Fruit fly (Drosophila melanogaster) whole organism, embryonic: ENCODE results near the gene Tbca.

Experiments
- BEAF-32 ChIP-seq: fragments of 200-800 bp; sonication (Bioruptor generic); optimal IDR thresholded peaks from 3 replicates; lab custom pipeline; 2017; ENCODE audit warnings: missing biosample characterization, missing genetic modification characterization, mild to moderate bottlenecking, moderate library complexity, missing genetic modification reagents
- Bdp1 ChIP-seq: fragments of 200-800 bp; sonication (Bioruptor generic); optimal IDR thresholded peaks from 3 replicates; lab custom pipeline; 2016; ENCODE audit warnings: missing biosample characterization, missing genetic modification characterization
- BtbVII ChIP-seq: fragments of 200-800 bp; sonication (Bioruptor generic); optimal IDR thresholded peaks from 3 replicates; lab custom pipeline; 2017; ENCODE audit warnings: missing biosample characterization, mild to moderate bottlenecking, missing genetic modification characterization
- CG10209 ChIP-seq: fragments of 200-800 bp; sonication (Bioruptor generic); optimal IDR thresholded peaks from 3 replicates; lab custom pipeline; 2017; ENCODE audit warnings: missing biosample characterization, mild to moderate bottlenecking, missing genetic modification characterization, missing genetic modification reagents
- CG12769 ChIP-seq: fragments of 200-800 bp; sonication (Bioruptor generic); optimal IDR thresholded peaks from 2 replicates; lab custom pipeline; 2019; ENCODE audit warnings: missing biosample characterization, mild to moderate bottlenecking, missing genetic modification characterization, moderate library complexity
- CG15269 ChIP-seq: fragments of 200-800 bp; sonication (Bioruptor generic); optimal IDR thresholded peaks from 2 replicates; lab custom pipeline; 2018; ENCODE audit warnings: missing biosample characterization, mild to moderate bottlenecking, missing genetic modification characterization, moderate library complexity
- CG17802 ChIP-seq: fragments of 200-800 bp; sonication (Bioruptor generic); optimal IDR thresholded peaks from 2 replicates; lab custom pipeline; 2018; ENCODE audit warnings: missing biosample characterization, mild to moderate bottlenecking, missing genetic modification characterization, moderate library complexity
- CG18619 ChIP-seq: fragments of 200-800 bp; sonication (Bioruptor generic); optimal IDR thresholded peaks from 3 replicates; lab custom pipeline; 2017; ENCODE audit warnings: missing biosample characterization, mild to moderate bottlenecking, missing genetic modification characterization
- CG4617 ChIP-seq: fragments of 200-800 bp; sonication (Bioruptor generic); optimal IDR thresholded peaks from 3 replicates; lab custom pipeline; 2016; ENCODE audit warnings: missing biosample characterization, missing genetic modification characterization, borderline replicate concordance
- CG4820 ChIP-seq: fragments of 200-800 bp; sonication (Bioruptor generic); optimal IDR thresholded peaks from 3 replicates; lab custom pipeline; 2016; ENCODE audit warnings: missing biosample characterization, missing genetic modification characterization
- CG4854 ChIP-seq: fragments of 200-800 bp; sonication (Bioruptor generic); optimal IDR thresholded peaks from 2 replicates; lab custom pipeline; 2016; ENCODE audit warnings: missing biosample characterization, missing genetic modification characterization, inconsistent platforms
- CG6254 ChIP-seq: fragments of 200-800 bp; sonication (Bioruptor generic); optimal IDR thresholded peaks from 3 replicates; lab custom pipeline; 2017; ENCODE audit warnings: mild to moderate bottlenecking, missing biosample characterization, missing genetic modification reagents, missing genetic modification characterization
- CG7987 ChIP-seq: fragments of 200-800 bp; sonication (Bioruptor generic); optimal IDR thresholded peaks from 2 replicates; lab custom pipeline; 2018; ENCODE audit warnings: missing biosample characterization, mild to moderate bottlenecking, missing genetic modification characterization, moderate library complexity
- CG8924 ChIP-seq: fragments of 200-800 bp; optimal IDR thresholded peaks from 3 replicates; lab custom pipeline; 2019; ENCODE audit warnings: missing biosample characterization, mild to moderate bottlenecking, missing genetic modification characterization, moderate library complexity
- CTCF ChIP-seq: fragments of 200-800 bp; sonication (Bioruptor generic); optimal IDR thresholded peaks from 2 replicates; lab custom pipeline; 2017; ENCODE audit warnings: missing biosample characterization, mild to moderate bottlenecking, missing genetic modification characterization, moderate library complexity
- CkIIα-i1 ChIP-seq: fragments of 200-800 bp; sonication (Bioruptor generic); IDR thresholded peaks from 2 replicates; pipeline ENCODE4 v1.3.6; 2022; ENCODE audit warnings: missing biosample characterization, missing genetic modification characterization
- Deaf1 ChIP-seq: fragments of 200-800 bp; optimal IDR thresholded peaks from 3 replicates; lab custom pipeline; 2019; ENCODE audit warnings: missing biosample characterization, mild to moderate bottlenecking, missing genetic modification characterization, moderate library complexity
- Ets65A ChIP-seq: fragments of 200-800 bp; sonication (Bioruptor generic); peaks from one replicate; lab custom pipeline; 2016; ENCODE audit warnings: missing biosample characterization, missing genetic modification characterization
- Fer2 ChIP-seq: fragments of 200-800 bp; sonication (Bioruptor generic); optimal IDR thresholded peaks from 2 replicates; lab custom pipeline; 2018; ENCODE audit warnings: missing biosample characterization, mild to moderate bottlenecking, missing genetic modification characterization, moderate library complexity
- HLHmδ ChIP-seq: fragments of 200-800 bp; sonication (Bioruptor generic); optimal IDR thresholded peaks from 2 replicates; lab custom pipeline; 2018; ENCODE audit warnings: missing biosample characterization, mild to moderate bottlenecking, missing genetic modification characterization, moderate library complexity
- MESR4 ChIP-seq: fragments of 200-800 bp; sonication (Bioruptor generic); optimal IDR thresholded peaks from 2 replicates; lab custom pipeline; 2018; ENCODE audit warnings: missing biosample characterization, mild to moderate bottlenecking, missing genetic modification characterization, moderate library complexity
- Neu2 ChIP-seq: fragments of 200-800 bp; sonication (Bioruptor generic); optimal IDR thresholded peaks from 3 replicates; lab custom pipeline; 2016; ENCODE audit warnings: missing biosample characterization, missing genetic modification characterization, borderline replicate concordance
- PHDP ChIP-seq: fragments of 200-800 bp; sonication (Bioruptor generic); optimal IDR thresholded peaks from 3 replicates; lab custom pipeline; 2018; ENCODE audit warnings: missing biosample characterization, mild to moderate bottlenecking, missing genetic modification characterization, moderate library complexity
- Rx ChIP-seq: fragments of 200-800 bp; sonication (Bioruptor generic); IDR thresholded peaks from 2 replicates; pipeline ENCODE4 v1.3.6; 2022; ENCODE audit warnings: missing biosample characterization, missing genetic modification characterization
- Sry-β ChIP-seq: fragments of 200-800 bp; sonication (Bioruptor generic); optimal IDR thresholded peaks from 2 replicates; lab custom pipeline; 2018; ENCODE audit warnings: missing biosample characterization, mild to moderate bottlenecking, missing genetic modification characterization, moderate library complexity
- TFAM ChIP-seq: fragments of 200-800 bp; sonication (Bioruptor generic); optimal IDR thresholded peaks from 2 replicates; lab custom pipeline; 2017; ENCODE audit warnings: missing biosample characterization, missing genetic modification characterization, inconsistent platforms
- Trl ChIP-seq, 3 experiments: fragments of >200 bp in 2 of 3; fragments of 200-800 bp in 1 of 3; sonication (Bioruptor generic) in 1 of 3; optimal IDR thresholded peaks; 2 replicates in 1 of 3; 3 replicates in 2 of 3; lab custom pipeline; 2016 to 2017; ENCODE audit warnings: missing biosample characterization in 1 of 3, missing genetic modification characterization in 1 of 3
- br ChIP-seq: fragments of >200 bp; optimal IDR thresholded peaks from 2 replicates; lab custom pipeline; 2017
- btn ChIP-seq: fragments of 200-800 bp; sonication (Bioruptor generic); optimal IDR thresholded peaks from 2 replicates; lab custom pipeline; 2016; ENCODE audit warnings: missing biosample characterization, missing genetic modification characterization
- ci ChIP-seq: fragments of 200-800 bp; sonication (Bioruptor generic); IDR thresholded peaks from 3 replicates; pipeline ENCODE4 v1.3.6; 2022; ENCODE audit warnings: missing biosample characterization, missing genetic modification characterization
- dimm ChIP-seq: fragments of 200-800 bp; sonication (Bioruptor generic); IDR thresholded peaks from 2 replicates; pipeline ENCODE4 v1.3.6; 2022; ENCODE audit warnings: missing biosample characterization, missing genetic modification characterization
- dmrt99B ChIP-seq: fragments of 200-800 bp; sonication (Bioruptor generic); optimal IDR thresholded peaks from 2 replicates; lab custom pipeline; 2018; ENCODE audit warnings: missing biosample characterization, mild to moderate bottlenecking, missing genetic modification characterization, moderate library complexity
- ewg ChIP-seq: fragments of 200-800 bp; sonication (Bioruptor generic); optimal IDR thresholded peaks from 3 replicates; lab custom pipeline; 2017; ENCODE audit warnings: mild to moderate bottlenecking, missing biosample characterization, missing genetic modification reagents, missing genetic modification characterization
- fd64A ChIP-seq: fragments of 200-800 bp; sonication (Bioruptor generic); optimal IDR thresholded peaks from 3 replicates; lab custom pipeline; 2018; ENCODE audit warnings: missing biosample characterization, mild to moderate bottlenecking, missing genetic modification characterization
- gt ChIP-seq: fragments of 200-800 bp; sonication (Bioruptor generic); IDR thresholded peaks from 2 replicates; pipeline ENCODE4 v1.3.6; 2022; ENCODE audit warnings: missing biosample characterization, missing genetic modification characterization
- hkb ChIP-seq, 2 experiments: fragments of 200-800 bp in 1 of 2; fragments of >200 bp in 1 of 2; sonication (Bioruptor generic) in 1 of 2; IDR thresholded peaks in 1 of 2; optimal IDR thresholded peaks in 1 of 2; 2 replicates each; pipeline versions ENCODE4 v1.3.6 to Lab custom; 2017 to 2022; ENCODE audit warnings: missing biosample characterization in 1 of 2, missing genetic modification characterization in 1 of 2
- insv ChIP-seq, 2 experiments: fragments of 200-800 bp; sonication (Bioruptor generic); optimal IDR thresholded peaks; 3 replicates each; lab custom pipeline; 2016 to 2018; ENCODE audit warnings: missing biosample characterization in 2 of 2, missing genetic modification characterization in 2 of 2
- lilli ChIP-seq: fragments of 200-800 bp; sonication (Bioruptor generic); optimal IDR thresholded peaks from 3 replicates; lab custom pipeline; 2016; ENCODE audit warnings: missing biosample characterization, missing genetic modification characterization
- pan ChIP-seq, 4 experiments: fragments of >200 bp in 3 of 4; fragments of 200-800 bp in 1 of 4; sonication (Bioruptor generic) in 1 of 4; optimal IDR thresholded peaks in 3 of 4; IDR thresholded peaks in 1 of 4; 2 replicates each; pipeline versions ENCODE4 v1.3.6 to Lab custom; 2017 to 2022; ENCODE audit warnings: missing biosample characterization in 2 of 4, missing genetic modification characterization in 2 of 4, mixed read lengths in 1 of 4
- pros ChIP-seq: fragments of 200-800 bp; sonication (Bioruptor generic); optimal IDR thresholded peaks from 3 replicates; lab custom pipeline; 2019; ENCODE audit warnings: missing biosample characterization, mild to moderate bottlenecking, missing genetic modification characterization, moderate library complexity
- psq ChIP-seq: fragments of 200-800 bp; sonication (Bioruptor generic); optimal IDR thresholded peaks from 2 replicates; lab custom pipeline; 2017; ENCODE audit warnings: missing biosample characterization, missing genetic modification characterization
- scrt ChIP-seq: fragments of 200-800 bp; sonication (Bioruptor generic); optimal IDR thresholded peaks from 2 replicates; lab custom pipeline; 2018; ENCODE audit warnings: missing biosample characterization, mild to moderate bottlenecking, missing genetic modification characterization, moderate library complexity
- sens-2 ChIP-seq: fragments of 200-800 bp; sonication (Bioruptor generic); IDR thresholded peaks from 2 replicates; pipeline ENCODE4 v1.3.6; 2022; ENCODE audit warnings: missing biosample characterization, missing genetic modification characterization
- sisA ChIP-seq: fragments of 200-800 bp; sonication (Bioruptor generic); IDR thresholded peaks from 2 replicates; pipeline ENCODE4 v1.3.6; 2022; ENCODE audit warnings: missing biosample characterization, missing genetic modification characterization
- tup ChIP-seq: fragments of 200-800 bp; sonication (Bioruptor generic); optimal IDR thresholded peaks from 2 replicates; lab custom pipeline; 2016; ENCODE audit warnings: missing biosample characterization, mild to moderate bottlenecking, missing genetic modification characterization, moderate library complexity
- vnd ChIP-seq: fragments of 200-800 bp; sonication (Bioruptor generic); IDR thresholded peaks from 3 replicates; pipeline ENCODE4 v1.3.6; 2022; ENCODE audit warnings: missing biosample characterization, missing genetic modification characterization; ENCODE audit not compliant: partially characterized antibody
- vvl ChIP-seq: fragments of 200-800 bp; sonication (Bioruptor generic); IDR thresholded peaks from 2 replicates; pipeline ENCODE4 v1.3.6; 2022; ENCODE audit warnings: missing biosample characterization, missing genetic modification characterization
- wdn ChIP-seq: fragments of 200-800 bp; sonication (Bioruptor generic); IDR thresholded peaks from 2 replicates; pipeline ENCODE4 v1.3.6; 2022; ENCODE audit warnings: missing biosample characterization, missing genetic modification characterization
- yki ChIP-seq: fragments of >200 bp; optimal IDR thresholded peaks from 3 replicates; lab custom pipeline; 2018

Tbca gene

dm6 chr3R:31713306-31714123 is 29.8 kb upstream of the Tbca start, which contains the start of gene ttk (continued):
- TF ChIP-seq fd64A (GFP tag; lab: Kevin White, UChicago) (peak; percentile 13), hkb (optimal IDR thresholded peaks at IDR 0.05; lab: Kevin White, UChicago) (no peak), hkb (GFP tag; IDR thresholded peaks at IDR 0.05; lab: Robert Waterston, UW) (no peak), BEAF-32 (GFP tag; lab: Kevin White, UChicago) (no peak), CG6254 (GFP tag; lab: Kevin White, UChicago) (peak; percentile 22), BtbVII (GFP tag; lab: Kevin White, UChicago) (no peak), Deaf1 (tag; lab: Kevin White, UChicago) (peak; percentile 87), PHDP (tag; lab: Kevin White, UChicago) (no peak), CG8924 (peak; percentile 6), CkIIα-i1 (GFP tag; lab: Robert Waterston, UW) (no peak), Rx (GFP tag; lab: Robert Waterston, UW) (no peak), CG17802 (no peak), tup (GFP tag; lab: Kevin White, UChicago) (no peak), psq (no peak), CG12769 (tag; lab: Kevin White, UChicago) (peak; percentile 95), sisA (GFP tag; lab: Robert Waterston, UW) (no peak), scrt (no peak), wdn (no peak), lilli (GFP tag; lab: Kevin White, UChicago) (no peak), Trl (optimal IDR thresholded peaks at IDR 0.05; lab: Kevin White, UChicago) (peak; percentile 95 to 97), Trl (GFP tag; optimal IDR thresholded peaks at IDR 0.05; lab: Kevin White, UChicago) (peak; percentile 41), ci (GFP tag; lab: Robert Waterston, UW) (peak; percentile 8; the same call in 1 of the 3 replicates), Ets65A (no peak), CTCF (no peak), btn (GFP tag; lab: Kevin White, UChicago) (no peak), dmrt99B (tag; lab: Kevin White, UChicago) (peak; percentile 13), CG15269 (tag; lab: Kevin White, UChicago) (no peak), CG10209 (GFP tag; lab: Kevin White, UChicago) (no peak), Sry-β (GFP tag; lab: Kevin White, UChicago) (no peak), ewg (GFP tag; lab: Kevin White, UChicago) (no peak), MESR4 (no peak), CG4617 (GFP tag; lab: Kevin White, UChicago) (no peak), Neu2 (GFP tag; lab: Kevin White, UChicago) (no peak), sens-2 (GFP tag; lab: Robert Waterston, UW) (no peak), pros (GFP tag; lab: Kevin White, UChicago) (peak; percentile 71), gt (GFP tag; lab: Robert Waterston, UW) (no peak), Bdp1 (no peak), CG4854 (GFP tag; lab: Kevin White, UChicago) (no peak), CG4820 (GFP tag; lab: Kevin White, UChicago) (no peak), pan (optimal IDR thresholded peaks at IDR 0.05; lab: Kevin White, UChicago) (no peak), pan (GFP tag; optimal IDR thresholded peaks at IDR 0.05 in 1 of 2, IDR thresholded peaks at IDR 0.05 in 1 of 2) (no peak), vnd (GFP tag; lab: Robert Waterston, UW) (no peak), vvl (peak; percentile 35; the same call in 1 of the 2 replicates), HLHmδ (peak; percentile 9), Fer2 (tag; lab: Kevin White, UChicago) (no peak), CG7987 (no peak), insv (GFP tag; optimal IDR thresholded peaks at IDR 0.05; lab: Kevin White, UChicago) (no peak), yki (peak; percentile 96), TFAM (GFP tag; lab: Kevin White, UChicago) (no peak), CG18619 (no peak), dimm (GFP tag; lab: Robert Waterston, UW) (no peak), br (lab: Kevin White, UChicago) (no peak)
